Worm (Caenorhabditis elegans) whole organism, L2 larva: ENCODE data around the gene ZK228.1.
"Not testable (repeated sequence)": the region's sequence is repeated elsewhere in the genome, so short reads cannot be mapped to it uniquely, and the experiment has no call there.

Source experiments
- C34F6.9 ChIP-seq: fragments of 150-350 bp; optimal IDR thresholded peaks from 2 replicates; lab custom pipeline; 2014; ENCODE audit warnings: missing biosample characterization, missing genetic modification characterization
- F13H6.1 ChIP-seq: sonication (generic microtip); optimal IDR thresholded peaks from 2 replicates; lab custom pipeline; 2016; ENCODE audit warnings: missing genetic modification characterization, missing compliant biosample characterization
- ZK546.5 ChIP-seq: sonication (generic microtip); optimal IDR thresholded peaks from 2 replicates; lab custom pipeline; 2017; ENCODE audit warnings: missing biosample characterization, missing genetic modification characterization
- alr-1 ChIP-seq: fragments of 150-350 bp; optimal IDR thresholded peaks from 2 replicates; lab custom pipeline; 2014; ENCODE audit warnings: missing biosample characterization, missing genetic modification characterization
- blmp-1 ChIP-seq: sonication (generic microtip); optimal IDR thresholded peaks from 2 replicates; lab custom pipeline; 2017; ENCODE audit warnings: missing genetic modification characterization, mild to moderate bottlenecking, missing compliant biosample characterization, antibody characterized with exemption, moderate library complexity; ENCODE audit not compliant: insufficient read depth
- ceh-16 ChIP-seq: fragments of 150-350 bp; optimal IDR thresholded peaks from 2 replicates; lab custom pipeline; 2014; ENCODE audit warnings: missing biosample characterization, missing genetic modification characterization
- ceh-82 ChIP-seq: fragments of 150-350 bp; optimal IDR thresholded peaks from 2 replicates; lab custom pipeline; 2014; ENCODE audit warnings: missing biosample characterization, missing genetic modification characterization
- dmd-4 ChIP-seq: sonication (generic microtip); optimal IDR thresholded peaks from 2 replicates; lab custom pipeline; 2017; ENCODE audit warnings: missing biosample characterization, missing genetic modification characterization
- egl-27 ChIP-seq: sonication (generic microtip); optimal IDR thresholded peaks from 3 replicates; lab custom pipeline; 2017; ENCODE audit warnings: missing biosample characterization, missing genetic modification reagents, missing genetic modification characterization
- elt-1 ChIP-seq: fragments of 150-350 bp; optimal IDR thresholded peaks from 2 replicates; lab custom pipeline; 2014; ENCODE audit warnings: missing biosample characterization, missing genetic modification characterization
- elt-3 ChIP-seq: sonication (generic microtip); optimal IDR thresholded peaks from 2 replicates; lab custom pipeline; 2017; ENCODE audit warnings: missing biosample characterization, missing genetic modification characterization
- fos-1 ChIP-seq: fragments of 150-350 bp; optimal IDR thresholded peaks from 2 replicates; lab custom pipeline; 2014; ENCODE audit warnings: missing biosample characterization, missing genetic modification characterization
- gmeb-1 ChIP-seq: fragments of 150-350 bp; optimal IDR thresholded peaks from 2 replicates; lab custom pipeline; 2014; ENCODE audit warnings: missing biosample characterization, missing genetic modification characterization
- lin-11 ChIP-seq: fragments of 150-350 bp; sonication (generic microtip); optimal IDR thresholded peaks from 2 replicates; lab custom pipeline; 2014; ENCODE audit warnings: missing biosample characterization, missing genetic modification characterization, inconsistent platforms, mixed read lengths
- lsy-2 ChIP-seq, 2 experiments: fragments of 150-350 bp in 1 of 2; sonication (generic microtip) in 1 of 2; optimal IDR thresholded peaks; 2 replicates each; lab custom pipeline; 2014 to 2017; ENCODE audit warnings: missing biosample characterization in 2 of 2, missing genetic modification characterization in 2 of 2
- mab-5 ChIP-seq: fragments of 150-350 bp; optimal IDR thresholded peaks from 2 replicates; lab custom pipeline; 2014; ENCODE audit warnings: missing biosample characterization, missing genetic modification characterization
- mbf-1 ChIP-seq: sonication (generic microtip); optimal IDR thresholded peaks from 2 replicates; lab custom pipeline; 2017; ENCODE audit warnings: missing biosample characterization, missing genetic modification characterization
- mdl-1 ChIP-seq, 2 experiments: fragments of 150-350 bp in 1 of 2; sonication (generic microtip) in 1 of 2; optimal IDR thresholded peaks; 2 replicates each; lab custom pipeline; 2017; ENCODE audit warnings: missing biosample characterization in 2 of 2, missing genetic modification characterization in 2 of 2
- nhr-10 ChIP-seq: sonication (generic microtip); optimal IDR thresholded peaks from 2 replicates; lab custom pipeline; 2017; ENCODE audit warnings: missing biosample characterization, missing genetic modification characterization
- nhr-11 ChIP-seq: fragments of 150-350 bp; optimal IDR thresholded peaks from 2 replicates; lab custom pipeline; 2014; ENCODE audit warnings: missing biosample characterization, missing genetic modification characterization
- nhr-12 ChIP-seq: fragments of 150-350 bp; optimal IDR thresholded peaks from 2 replicates; lab custom pipeline; 2014; ENCODE audit warnings: missing biosample characterization, missing genetic modification characterization
- nhr-129 ChIP-seq: fragments of 150-350 bp; optimal IDR thresholded peaks from 2 replicates; lab custom pipeline; 2014; ENCODE audit warnings: missing biosample characterization, missing genetic modification characterization
- nhr-21 ChIP-seq: fragments of 150-350 bp; optimal IDR thresholded peaks from 2 replicates; lab custom pipeline; 2014; ENCODE audit warnings: missing biosample characterization, missing genetic modification characterization
- nhr-25 ChIP-seq: fragments of 150-350 bp; sonication (generic microtip); optimal IDR thresholded peaks from 3 replicates; lab custom pipeline; 2014; ENCODE audit warnings: missing biosample characterization, missing genetic modification characterization
- peb-1 ChIP-seq: fragments of 150-350 bp; optimal IDR thresholded peaks from 2 replicates; lab custom pipeline; 2014; ENCODE audit warnings: missing biosample characterization, missing genetic modification characterization
- skn-1 ChIP-seq: sonication (generic microtip); optimal IDR thresholded peaks from 2 replicates; lab custom pipeline; 2017; ENCODE audit warnings: missing biosample characterization, missing genetic modification characterization
- sma-3 ChIP-seq: sonication (generic microtip); optimal IDR thresholded peaks from 2 replicates; lab custom pipeline; 2016; ENCODE audit warnings: missing genetic modification reagents, missing genetic modification characterization, missing compliant biosample characterization
- sma-9 ChIP-seq, 2 experiments: fragments of 150-350 bp in 1 of 2; sonication (generic microtip) in 1 of 2; optimal IDR thresholded peaks; 2 replicates each; lab custom pipeline; 2014 to 2016; ENCODE audit warnings: missing genetic modification characterization in 2 of 2, mild to moderate bottlenecking in 1 of 2, missing biosample characterization in 1 of 2, missing compliant biosample characterization in 1 of 2, missing genetic modification reagents in 1 of 2, moderate library complexity in 1 of 2
- snpc-4 ChIP-seq: fragments of 150-350 bp; optimal IDR thresholded peaks from 2 replicates; lab custom pipeline; 2014; ENCODE audit warnings: missing biosample characterization, missing genetic modification characterization
- unc-39 ChIP-seq: fragments of 150-350 bp; optimal IDR thresholded peaks from 2 replicates; lab custom pipeline; 2014; ENCODE audit warnings: missing biosample characterization, missing genetic modification characterization
- zag-1 ChIP-seq: fragments of 150-350 bp; optimal IDR thresholded peaks from 2 replicates; lab custom pipeline; 2014; ENCODE audit warnings: missing biosample characterization, missing genetic modification characterization
- ztf-1 ChIP-seq: fragments of 200-800 bp; sonication (Bioruptor generic); conservative IDR thresholded peaks from 2 replicates; pipeline ENCODE4 v1.3.6; 2022; ENCODE audit warnings: missing genetic modification characterization, missing compliant biosample characterization
- ztf-11 ChIP-seq: sonication (generic microtip); optimal IDR thresholded peaks from 2 replicates; lab custom pipeline; 2017; ENCODE audit warnings: missing biosample characterization, missing genetic modification characterization
- ztf-4 ChIP-seq: fragments of 150-350 bp; optimal IDR thresholded peaks from 2 replicates; lab custom pipeline; 2014; ENCODE audit warnings: missing biosample characterization, missing genetic modification characterization

Gene ZK228.1

ce11 chrV:18444118-18444517, at the start of gene ZK228.1:
Gene ZK228.1, plus strand, starts transcription at chrV:18444418.
- TF ChIP-seq lin-11 (no peak), nhr-25 (no peak), peb-1 (tag; lab: Kevin White, UChicago) (no peak), skn-1 (no peak), nhr-11 (no peak), sma-9 (GFP tag; optimal IDR thresholded peaks at IDR 0.05; lab: Kevin White, UChicago) (no peak), sma-9 (tag; optimal IDR thresholded peaks at IDR 0.05; lab: Kevin White, UChicago) (no peak), nhr-129 (tag; lab: Kevin White, UChicago) (no peak), C34F6.9 (tag; lab: Kevin White, UChicago) (no peak), unc-39 (tag; lab: Kevin White, UChicago) (no peak), gmeb-1 (tag; lab: Kevin White, UChicago) (no peak), F13H6.1 (tag; lab: Kevin White, UChicago) (no peak)

ce11 chrV:18395649-18396048, 48.6 kb upstream of the ZK228.1 start, which contains the start of gene Y51A2B.9:
Gene Y51A2B.9, minus strand, starts transcription at chrV:18395749.
- TF ChIP-seq elt-1 (tag; lab: Kevin White, UChicago) = no peak
- TF ChIP-seq fos-1 = no peak
- no peak for TF ChIP-seq nhr-21 (tag; lab: Kevin White, UChicago)
- no peak for TF ChIP-seq gmeb-1 (tag; lab: Kevin White, UChicago)
- no peak for TF ChIP-seq ztf-11 (tag; lab: Kevin White, UChicago)
- TF ChIP-seq sma-3 (GFP tag; lab: Kevin White, UChicago) = no peak
- TF ChIP-seq mbf-1 (tag; lab: Kevin White, UChicago) = no peak
- TF ChIP-seq F13H6.1 (tag; lab: Kevin White, UChicago) = no peak
- no peak for TF ChIP-seq egl-27 (tag; lab: Kevin White, UChicago)
- no peak for TF ChIP-seq nhr-25
- TF ChIP-seq ceh-82 (tag; lab: Kevin White, UChicago) = no peak
- TF ChIP-seq alr-1 (tag; lab: Kevin White, UChicago) = no peak

DNA sequence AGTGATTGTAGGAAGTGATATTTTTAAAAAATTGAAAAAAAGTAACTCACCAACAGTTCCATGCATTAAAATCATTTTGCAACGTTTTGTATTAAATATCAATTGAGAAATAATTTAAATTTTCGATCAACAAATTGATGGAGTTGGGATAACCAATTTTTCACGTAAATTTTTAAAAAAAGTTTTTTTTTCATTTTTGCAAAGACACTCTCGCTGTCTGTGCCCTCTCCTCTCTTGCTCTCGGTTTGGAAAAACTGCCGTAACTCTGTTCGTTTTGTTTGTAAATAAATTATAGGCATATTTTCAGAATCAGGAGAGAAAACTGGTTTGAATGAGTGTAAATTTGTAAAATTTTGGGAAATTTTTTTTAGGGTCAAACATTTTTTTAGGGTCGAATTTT, 46.4 kb upstream of the ZK228.1 start, which contains the start of gene Y51A2B.16:
Gene Y51A2B.16 (minus strand): TSS at position 101 of the 400 bp plus-strand sequence.
- TF ChIP-seq mbf-1 (tag; lab: Kevin White, UChicago) (no peak), ceh-16 (no peak), dmd-4 (tag; lab: Kevin White, UChicago) (no peak), skn-1 (no peak), nhr-25 (no peak), mab-5 (no peak), nhr-10 (no peak), egl-27 (tag; lab: Kevin White, UChicago) (no peak)

DNA sequence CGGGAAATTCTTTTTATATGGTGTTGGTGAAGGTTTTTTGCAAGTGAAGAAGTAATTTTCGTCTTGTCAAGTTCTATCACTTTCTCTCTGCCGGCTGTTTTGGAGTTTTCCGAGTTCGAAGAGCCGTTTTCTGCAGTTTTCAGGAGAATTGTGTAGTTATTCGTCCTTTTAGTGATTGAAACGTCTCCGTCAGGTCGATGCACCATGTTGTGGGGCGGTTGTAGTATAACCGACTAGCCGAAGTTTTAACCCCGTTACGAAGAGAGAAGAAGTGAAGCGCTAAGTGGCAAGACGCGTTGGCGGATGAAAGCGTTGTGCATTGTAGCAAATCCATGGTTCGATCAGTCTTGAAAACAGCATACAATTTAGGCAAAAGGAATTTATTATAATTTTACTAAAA, 41.5 kb upstream of the ZK228.1 start:
- no peak for TF ChIP-seq egl-27 (tag; lab: Kevin White, UChicago)
- no peak for TF ChIP-seq nhr-12 (tag; lab: Kevin White, UChicago)
- TF ChIP-seq ZK546.5 = no peak
- TF ChIP-seq C34F6.9 (tag; lab: Kevin White, UChicago) = no peak
- no peak for TF ChIP-seq ztf-4 (tag; lab: Kevin White, UChicago)
- no peak for TF ChIP-seq snpc-4 (tag; lab: Kevin White, UChicago)
- no peak for TF ChIP-seq ztf-11 (tag; lab: Kevin White, UChicago)
- no peak for TF ChIP-seq nhr-25

DNA sequence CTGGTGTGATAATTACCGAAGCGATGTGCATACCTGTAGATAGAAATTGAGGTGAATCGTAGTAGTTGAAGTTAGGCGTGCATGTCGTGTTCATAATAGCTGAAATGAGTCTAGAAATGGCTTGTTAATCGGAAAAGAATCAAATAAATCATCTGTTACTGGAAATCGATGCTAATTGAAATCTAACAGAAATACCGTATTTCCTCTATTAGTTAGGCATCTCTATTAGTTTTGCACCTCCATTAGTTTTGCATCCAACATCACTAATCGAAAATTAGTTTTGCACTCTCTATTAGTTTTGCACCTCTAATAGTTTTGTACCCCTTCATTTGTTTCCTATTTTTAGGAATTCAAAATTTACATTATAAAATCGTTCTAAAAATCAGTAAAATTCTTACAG, 39.5 kb upstream of the ZK228.1 start, which contains the start of gene srh-209:
Gene srh-209 (minus strand): TSS at position 101 of the 400 bp plus-strand sequence.
- not testable (repeated sequence) for TF ChIP-seq lsy-2 (tag; optimal IDR thresholded peaks at IDR 0.05; lab: Kevin White, UChicago); dmd-4 (tag; lab: Kevin White, UChicago); blmp-1 (tag; lab: Kevin White, UChicago)

ce11 chrV:18410142-18410541, 34.1 kb upstream of the ZK228.1 start, which contains the start of gene srh-207:
Gene srh-207, minus strand, starts transcription at chrV:18410242.
- TF ChIP-seq egl-27 (tag; lab: Kevin White, UChicago) = no peak
- TF ChIP-seq nhr-10 = no peak
- no peak for TF ChIP-seq dmd-4 (tag; lab: Kevin White, UChicago)
- no peak for TF ChIP-seq unc-39 (tag; lab: Kevin White, UChicago)
- TF ChIP-seq mab-5 = no peak
- TF ChIP-seq ceh-16 = no peak
- no peak for TF ChIP-seq mdl-1 (tag; optimal IDR thresholded peaks at IDR 0.05; lab: Kevin White, UChicago)
- no peak for TF ChIP-seq ztf-4 (tag; lab: Kevin White, UChicago)
- TF ChIP-seq zag-1 = no peak
- no peak for TF ChIP-seq mbf-1 (tag; lab: Kevin White, UChicago)
- TF ChIP-seq alr-1 (tag; lab: Kevin White, UChicago) = no peak
- TF ChIP-seq nhr-129 (tag; lab: Kevin White, UChicago) = no peak
- no peak for TF ChIP-seq F13H6.1 (tag; lab: Kevin White, UChicago)
- no peak for TF ChIP-seq skn-1
- no peak for TF ChIP-seq elt-3 (tag; lab: Kevin White, UChicago)
- no peak for TF ChIP-seq sma-3 (GFP tag; lab: Kevin White, UChicago)
- TF ChIP-seq ztf-1 (GFP tag; lab: Robert Waterston, UW) = no peak
